Worm (Caenorhabditis elegans) whole organism, L3 larva: ENCODE results near the gene F11C7.6.

Experiments
- R02D3.7 ChIP-seq: fragments of 150-350 bp; optimal IDR thresholded peaks from 2 replicates; lab custom pipeline; 2014; ENCODE audit warnings: missing biosample characterization, missing genetic modification characterization
- ZK546.5 ChIP-seq: sonication (generic microtip); optimal IDR thresholded peaks from 2 replicates; lab custom pipeline; 2017; ENCODE audit warnings: missing biosample characterization, missing genetic modification characterization
- aly-2 ChIP-seq: fragments of 150-350 bp; optimal IDR thresholded peaks from 2 replicates; lab custom pipeline; 2014; ENCODE audit warnings: missing biosample characterization, missing genetic modification characterization
- ama-1 ChIP-seq: fragments of 150-350 bp; optimal IDR thresholded peaks from 2 replicates; lab custom pipeline; 2018
- ceh-16 ChIP-seq: sonication (generic microtip); optimal IDR thresholded peaks from 2 replicates; lab custom pipeline; 2017; ENCODE audit warnings: missing biosample characterization, missing genetic modification characterization
- ceh-28 ChIP-seq: fragments of 150-350 bp; optimal IDR thresholded peaks from 2 replicates; lab custom pipeline; 2014; ENCODE audit warnings: missing biosample characterization, missing genetic modification reagents, missing genetic modification characterization
- ceh-82 ChIP-seq: fragments of 150-350 bp; optimal IDR thresholded peaks from 2 replicates; lab custom pipeline; 2014; ENCODE audit warnings: missing biosample characterization, missing genetic modification characterization
- ceh-9 ChIP-seq: sonication (generic microtip); optimal IDR thresholded peaks from 2 replicates; lab custom pipeline; 2018; ENCODE audit warnings: missing biosample characterization, missing genetic modification characterization
- daf-12 ChIP-seq: fragments of 150-350 bp; optimal IDR thresholded peaks from 2 replicates; lab custom pipeline; 2014; ENCODE audit warnings: missing biosample characterization, missing genetic modification reagents, missing genetic modification characterization
- egl-27 ChIP-seq: sonication (generic microtip); optimal IDR thresholded peaks from 4 replicates; lab custom pipeline; 2017; ENCODE audit warnings: missing biosample characterization, missing genetic modification reagents, missing genetic modification characterization
- elt-1 ChIP-seq: fragments of 150-350 bp; optimal IDR thresholded peaks from 2 replicates; lab custom pipeline; 2014; ENCODE audit warnings: missing biosample characterization, missing genetic modification characterization
- elt-2 ChIP-seq: sonication (generic microtip); optimal IDR thresholded peaks from 2 replicates; lab custom pipeline; 2016; ENCODE audit warnings: missing genetic modification reagents, mild to moderate bottlenecking, missing genetic modification characterization, missing compliant biosample characterization
- elt-3 ChIP-seq, 3 experiments: fragments of 150-350 bp in 1 of 3; sonication (generic microtip) in 2 of 3; optimal IDR thresholded peaks; 2 replicates in 2 of 3; 4 replicates in 1 of 3; lab custom pipeline; 2014 to 2017; ENCODE audit warnings: missing biosample characterization in 3 of 3, missing genetic modification characterization in 3 of 3
- eor-1 ChIP-seq, 2 experiments: fragments of 150-350 bp; optimal IDR thresholded peaks; 2 replicates each; lab custom pipeline; 2014 to 2018; ENCODE audit warnings: missing biosample characterization in 2 of 2, missing genetic modification characterization in 2 of 2
- fkh-2 ChIP-seq: fragments of 150-350 bp; optimal IDR thresholded peaks from 2 replicates; lab custom pipeline; 2014; ENCODE audit warnings: missing biosample characterization, missing genetic modification reagents, missing genetic modification characterization
- fos-1 ChIP-seq: fragments of 150-350 bp; optimal IDR thresholded peaks from 2 replicates; lab custom pipeline; 2014; ENCODE audit warnings: missing biosample characterization, missing genetic modification characterization
- lin-15B ChIP-seq: fragments of 150-350 bp; optimal IDR thresholded peaks from 2 replicates; lab custom pipeline; 2014; ENCODE audit warnings: missing biosample characterization, missing genetic modification characterization
- lin-39 ChIP-seq: fragments of 150-350 bp; optimal IDR thresholded peaks from 2 replicates; lab custom pipeline; 2018; ENCODE audit warnings: missing biosample characterization, missing genetic modification reagents, missing genetic modification characterization
- lsy-12 ChIP-seq: sonication (generic microtip); optimal IDR thresholded peaks from 2 replicates; lab custom pipeline; 2016; ENCODE audit warnings: mild to moderate bottlenecking, missing genetic modification characterization, missing compliant biosample characterization
- mdl-1 ChIP-seq: fragments of 150-350 bp; optimal IDR thresholded peaks from 2 replicates; lab custom pipeline; 2014; ENCODE audit warnings: missing biosample characterization, missing genetic modification characterization
- mml-1 ChIP-seq: fragments of 150-350 bp; sonication (generic microtip); optimal IDR thresholded peaks from 3 replicates; lab custom pipeline; 2014; ENCODE audit warnings: missing biosample characterization, missing genetic modification characterization
- nfya-1 ChIP-seq: sonication (generic microtip); optimal IDR thresholded peaks from 2 replicates; lab custom pipeline; 2017; ENCODE audit warnings: missing genetic modification characterization, mild to moderate bottlenecking, missing compliant biosample characterization, antibody characterized with exemption, moderate library complexity; ENCODE audit not compliant: insufficient read depth
- nhr-11 ChIP-seq: fragments of 150-350 bp; optimal IDR thresholded peaks from 2 replicates; lab custom pipeline; 2014; ENCODE audit warnings: missing biosample characterization, missing genetic modification characterization
- nhr-25 ChIP-seq: sonication (generic microtip); optimal IDR thresholded peaks from 2 replicates; lab custom pipeline; 2017; ENCODE audit warnings: missing biosample characterization, missing genetic modification characterization
- nhr-67 ChIP-seq: fragments of 150-350 bp; optimal IDR thresholded peaks from 2 replicates; lab custom pipeline; 2014; ENCODE audit warnings: missing biosample characterization, missing genetic modification characterization
- nhr-77 ChIP-seq: fragments of 150-350 bp; optimal IDR thresholded peaks from 2 replicates; lab custom pipeline; 2014; ENCODE audit warnings: missing biosample characterization, missing genetic modification characterization
- pha-4 ChIP-seq: fragments of 150-350 bp; optimal IDR thresholded peaks from 2 replicates; lab custom pipeline; 2014; ENCODE audit warnings: missing biosample characterization, missing genetic modification reagents, missing genetic modification characterization
- pqm-1 ChIP-seq: fragments of 150-350 bp; optimal IDR thresholded peaks from 2 replicates; lab custom pipeline; 2017; ENCODE audit warnings: missing biosample characterization, missing genetic modification characterization, inconsistent platforms
- sea-2 ChIP-seq: fragments of 150-350 bp; sonication (generic microtip); optimal IDR thresholded peaks from 4 replicates; lab custom pipeline; 2014; ENCODE audit warnings: missing biosample characterization, missing genetic modification reagents, missing genetic modification characterization
- skn-1 ChIP-seq: fragments of 150-350 bp; optimal IDR thresholded peaks from 2 replicates; lab custom pipeline; 2014; ENCODE audit warnings: missing biosample characterization, missing genetic modification characterization
- snpc-4 ChIP-seq: fragments of 150-350 bp; optimal IDR thresholded peaks from 2 replicates; lab custom pipeline; 2014; ENCODE audit warnings: missing biosample characterization, missing genetic modification characterization
- tbx-2 ChIP-seq: sonication (generic microtip); optimal IDR thresholded peaks from 2 replicates; lab custom pipeline; 2016; ENCODE audit warnings: mild to moderate bottlenecking, missing genetic modification characterization, missing compliant biosample characterization
- ztf-4 ChIP-seq: fragments of 150-350 bp; optimal IDR thresholded peaks from 2 replicates; lab custom pipeline; 2014; ENCODE audit warnings: missing biosample characterization, missing genetic modification characterization

Gene F11C7.6

ce11 chrX:17375877-17376276 lies 25.5 kb upstream of the F11C7.6 start:
- TF ChIP-seq pqm-1 (tag; lab: Kevin White, UChicago) (peak; percentile 56), R02D3.7 (no peak), fos-1 (tag; lab: Kevin White, UChicago) (no peak), elt-2 (tag; lab: Kevin White, UChicago) (peak; percentile 89), pha-4 (peak; percentile 31), aly-2 (no peak)

ce11 chrX:17378996-17379395 lies 22.4 kb upstream of the F11C7.6 start:
- no peak for TF ChIP-seq elt-3 (tag; optimal IDR thresholded peaks at IDR 0.05; lab: Kevin White, UChicago)
- TF ChIP-seq mdl-1 (tag; lab: Kevin White, UChicago): no peak
- peak; percentile 56 for TF ChIP-seq elt-2 (tag; lab: Kevin White, UChicago)
- TF ChIP-seq nhr-25: no peak

- TF ChIP-seq snpc-4 (tag; lab: Kevin White, UChicago) (no peak), lin-15B (tag; lab: Kevin White, UChicago) (no peak), eor-1 (tag; optimal IDR thresholded peaks at IDR 0.05; lab: Kevin White, UChicago) (no peak), ceh-16 (tag; lab: Kevin White, UChicago) (no peak), sea-2 (GFP tag; lab: Kevin White, UChicago) (no peak), skn-1 (tag; lab: Kevin White, UChicago) (no peak), egl-27 (no peak), elt-1 (tag; lab: Kevin White, UChicago) (no peak), ZK546.5 (tag; lab: Kevin White, UChicago) (no peak), mdl-1 (tag; lab: Kevin White, UChicago) (no peak), lsy-12 (tag; lab: Kevin White, UChicago) (no peak), tbx-2 (no peak), daf-12 (tag; lab: Kevin White, UChicago) (no peak), ceh-82 (tag; lab: Kevin White, UChicago) (no peak), nhr-67 (no peak), ceh-9 (tag; lab: Kevin White, UChicago) (no peak), nfya-1 (tag; lab: Kevin White, UChicago) (no peak), nhr-77 (tag; lab: Kevin White, UChicago) (no peak)
Measured at ce11 chrX:17379675-17380074, 21.7 kb upstream of the F11C7.6 start, which contains the start of gene F10D7.10. TSS of gene F10D7.10 (minus strand) at chrX:17379775.

- no peak for TF ChIP-seq nhr-11 (tag; lab: Kevin White, UChicago)
- no peak for TF ChIP-seq skn-1 (tag; lab: Kevin White, UChicago)
- no peak for TF ChIP-seq nhr-67
- TF ChIP-seq pha-4: no peak
- TF ChIP-seq, all 47 proteins: peak for 0
Measured at ce11 chrX:17381975-17382374, 19.4 kb upstream of the F11C7.6 start, which contains the start of gene F10D7.4. TSS of gene F10D7.4 (minus strand) at chrX:17382075.

ce11 chrX:17384343-17384742 lies 17.0 kb upstream of the F11C7.6 start:
- TF ChIP-seq R02D3.7: no peak
- no peak for TF ChIP-seq nhr-25
- no peak for TF ChIP-seq nhr-67
- no peak for TF ChIP-seq egl-27
- no peak for TF ChIP-seq nfya-1 (tag; lab: Kevin White, UChicago)
- TF ChIP-seq aly-2: no peak
- TF ChIP-seq ztf-4 (tag; lab: Kevin White, UChicago): no peak
- TF ChIP-seq ceh-82 (tag; lab: Kevin White, UChicago): no peak
- no peak for TF ChIP-seq nhr-11 (tag; lab: Kevin White, UChicago)
- TF ChIP-seq lin-39 (tag; lab: Kevin White, UChicago): no peak
- no peak for TF ChIP-seq elt-2 (tag; lab: Kevin White, UChicago)
- no peak for TF ChIP-seq ama-1
- TF ChIP-seq ZK546.5 (tag; lab: Kevin White, UChicago): no peak
- no peak for TF ChIP-seq fkh-2 (tag; lab: Kevin White, UChicago)
- no peak for TF ChIP-seq ceh-28 (tag; lab: Kevin White, UChicago)
- no peak for TF ChIP-seq ceh-16 (tag; lab: Kevin White, UChicago)
- TF ChIP-seq mml-1 (tag; lab: Kevin White, UChicago): no peak
- TF ChIP-seq lin-15B (tag; lab: Kevin White, UChicago): no peak
- TF ChIP-seq ceh-9 (tag; lab: Kevin White, UChicago): no peak
- no peak for TF ChIP-seq nhr-77 (tag; lab: Kevin White, UChicago)
